Fruit fly (Drosophila melanogaster) whole organism, embryonic: ENCODE data around the gene CG8891.

Experiments used
- Aef1 ChIP-seq: fragments of 200-800 bp; sonication (Bioruptor generic); IDR thresholded peaks from 3 replicates; pipeline ENCODE4 v1.3.6; 2022; ENCODE audit warnings: missing biosample characterization, missing genetic modification characterization
- Atf-2 ChIP-seq: fragments of 200-800 bp; sonication (Bioruptor generic); optimal IDR thresholded peaks from 2 replicates; lab custom pipeline; 2016; ENCODE audit warnings: missing biosample characterization, missing genetic modification characterization
- CG12391 ChIP-seq: fragments of 200-800 bp; sonication (Bioruptor generic); optimal IDR thresholded peaks from 3 replicates; lab custom pipeline; 2018; ENCODE audit warnings: missing biosample characterization, mild to moderate bottlenecking, missing genetic modification characterization, moderate library complexity
- CG12942 ChIP-seq: fragments of 200-800 bp; sonication (Bioruptor generic); optimal IDR thresholded peaks from 3 replicates; lab custom pipeline; 2016; ENCODE audit warnings: missing biosample characterization, missing genetic modification characterization
- CG14965 ChIP-seq: fragments of 200-800 bp; sonication (Bioruptor generic); optimal IDR thresholded peaks from 2 replicates; lab custom pipeline; 2016; ENCODE audit warnings: missing biosample characterization, missing genetic modification characterization, borderline replicate concordance
- CG1529 ChIP-seq: fragments of 200-800 bp; sonication (Bioruptor generic); optimal IDR thresholded peaks from 3 replicates; lab custom pipeline; 2018; ENCODE audit warnings: missing biosample characterization, missing genetic modification characterization
- CG16815 ChIP-seq: fragments of 200-800 bp; sonication (Bioruptor generic); optimal IDR thresholded peaks from 3 replicates; lab custom pipeline; 2017; ENCODE audit warnings: missing biosample characterization, mild to moderate bottlenecking, missing genetic modification characterization
- CG17359 ChIP-seq: fragments of 200-800 bp; sonication (Bioruptor generic); optimal IDR thresholded peaks from 3 replicates; lab custom pipeline; 2018; ENCODE audit warnings: missing biosample characterization, mild to moderate bottlenecking, missing genetic modification characterization, moderate library complexity
- CG17802 ChIP-seq: fragments of 200-800 bp; sonication (Bioruptor generic); optimal IDR thresholded peaks from 2 replicates; lab custom pipeline; 2018; ENCODE audit warnings: missing biosample characterization, mild to moderate bottlenecking, missing genetic modification characterization, moderate library complexity
- CG30403 ChIP-seq: fragments of 200-800 bp; sonication (Bioruptor generic); optimal IDR thresholded peaks from 3 replicates; lab custom pipeline; 2016; ENCODE audit warnings: missing biosample characterization, missing genetic modification characterization
- CG3065 ChIP-seq: fragments of 200-800 bp; sonication (Bioruptor generic); optimal IDR thresholded peaks from 2 replicates; lab custom pipeline; 2016; ENCODE audit warnings: missing biosample characterization, missing genetic modification characterization
- CG3726 ChIP-seq: fragments of 200-800 bp; sonication (Bioruptor generic); IDR thresholded peaks from 3 replicates; pipeline ENCODE4, ENCODE4 v1.3.6; 2022; ENCODE audit warnings: missing biosample characterization, missing genetic modification characterization
- CG43689 ChIP-seq: fragments of 200-800 bp; sonication (Bioruptor generic); IDR thresholded peaks from 2 replicates; pipeline ENCODE4 v1.3.6; 2022; ENCODE audit warnings: missing biosample characterization, missing genetic modification characterization
- CG4730 ChIP-seq: fragments of 200-800 bp; sonication (Bioruptor generic); IDR thresholded peaks from 2 replicates; pipeline ENCODE4 v1.3.6; 2022; ENCODE audit warnings: missing biosample characterization, missing genetic modification characterization
- CG4820 ChIP-seq: fragments of 200-800 bp; sonication (Bioruptor generic); optimal IDR thresholded peaks from 3 replicates; lab custom pipeline; 2016; ENCODE audit warnings: missing biosample characterization, missing genetic modification characterization
- CG5245 ChIP-seq: fragments of 200-800 bp; sonication (Bioruptor generic); optimal IDR thresholded peaks from 3 replicates; lab custom pipeline; 2016; ENCODE audit warnings: missing biosample characterization, missing genetic modification characterization
- CG6683 ChIP-seq: fragments of 200-800 bp; sonication (Bioruptor generic); optimal IDR thresholded peaks from 2 replicates; lab custom pipeline; 2017; ENCODE audit warnings: missing biosample characterization, mild to moderate bottlenecking, missing genetic modification characterization, missing genetic modification reagents
- CG6813 ChIP-seq: fragments of 200-800 bp; sonication (Bioruptor generic); optimal IDR thresholded peaks from 2 replicates; lab custom pipeline; 2017; ENCODE audit warnings: missing biosample characterization, missing genetic modification characterization, mild to moderate bottlenecking, moderate library complexity, missing genetic modification reagents
- CG8281 ChIP-seq: fragments of 200-800 bp; sonication (Bioruptor generic); optimal IDR thresholded peaks from 2 replicates; lab custom pipeline; 2018; ENCODE audit warnings: missing biosample characterization, mild to moderate bottlenecking, missing genetic modification characterization, moderate library complexity
- CG8924 ChIP-seq: fragments of 200-800 bp; optimal IDR thresholded peaks from 3 replicates; lab custom pipeline; 2019; ENCODE audit warnings: missing biosample characterization, mild to moderate bottlenecking, missing genetic modification characterization, moderate library complexity
- CG9437 ChIP-seq: fragments of 200-800 bp; sonication (Bioruptor generic); optimal IDR thresholded peaks from 2 replicates; lab custom pipeline; 2018; ENCODE audit warnings: missing biosample characterization, mild to moderate bottlenecking, missing genetic modification characterization
- D19B ChIP-seq: fragments of 200-800 bp; sonication (Bioruptor generic); optimal IDR thresholded peaks from 2 replicates; lab custom pipeline; 2017; ENCODE audit warnings: missing biosample characterization, mild to moderate bottlenecking, missing genetic modification characterization
- Dbx ChIP-seq: fragments of 200-800 bp; sonication (Bioruptor generic); IDR thresholded peaks from 3 replicates; pipeline ENCODE4 v1.3.6; 2022; ENCODE audit warnings: missing biosample characterization, missing genetic modification characterization
- Deaf1 ChIP-seq: fragments of 200-800 bp; optimal IDR thresholded peaks from 3 replicates; lab custom pipeline; 2019; ENCODE audit warnings: missing biosample characterization, mild to moderate bottlenecking, missing genetic modification characterization, moderate library complexity
- Fer1 ChIP-seq: fragments of 200-800 bp; sonication (Bioruptor generic); optimal IDR thresholded peaks from 2 replicates; lab custom pipeline; 2017; ENCODE audit warnings: missing biosample characterization, mild to moderate bottlenecking, missing genetic modification characterization
- Gug ChIP-seq: fragments of 200-800 bp; sonication (Bioruptor generic); IDR thresholded peaks from 4 replicates; pipeline ENCODE4 v1.3.6; 2022; ENCODE audit warnings: missing biosample characterization, missing genetic modification characterization
- Hr51 ChIP-seq, 2 experiments: fragments of 200-800 bp; sonication (Bioruptor generic); optimal IDR thresholded peaks; 2 replicates in 1 of 2; 3 replicates in 1 of 2; lab custom pipeline; 2016 to 2018; ENCODE audit warnings: missing biosample characterization in 2 of 2, missing genetic modification characterization in 2 of 2, mild to moderate bottlenecking in 1 of 2, moderate library complexity in 1 of 2
- Hr78 ChIP-seq, 2 experiments: fragments of 200-800 bp in 1 of 2; fragments of >200 bp in 1 of 2; sonication (Bioruptor generic) in 1 of 2; optimal IDR thresholded peaks; 2 replicates each; lab custom pipeline; 2017 to 2019; ENCODE audit warnings: missing biosample characterization in 2 of 2, missing genetic modification characterization in 2 of 2, mild to moderate bottlenecking in 1 of 2, moderate library complexity in 1 of 2
- Mad ChIP-seq: fragments of 200-800 bp; sonication (Bioruptor generic); optimal IDR thresholded peaks from 2 replicates; lab custom pipeline; 2016; ENCODE audit warnings: missing biosample characterization, missing genetic modification characterization
- Max ChIP-seq: fragments of 200-800 bp; sonication (Bioruptor generic); optimal IDR thresholded peaks from 2 replicates; lab custom pipeline; 2016; ENCODE audit warnings: missing biosample characterization, mild to moderate bottlenecking, missing genetic modification characterization
- Mrtf ChIP-seq: fragments of 200-800 bp; sonication (Bioruptor generic); IDR thresholded peaks from 3 replicates; pipeline ENCODE4 v1.3.6; 2022; ENCODE audit warnings: missing biosample characterization, missing genetic modification characterization
- NK7.1 ChIP-seq: fragments of 200-800 bp; sonication (Bioruptor generic); optimal IDR thresholded peaks from 3 replicates; lab custom pipeline; 2016; ENCODE audit warnings: missing biosample characterization, missing genetic modification characterization
- Taf1 ChIP-seq: fragments of 200-800 bp; sonication (Bioruptor generic); IDR thresholded peaks from 2 replicates; pipeline ENCODE4 v1.3.6; 2022; ENCODE audit warnings: missing biosample characterization, missing genetic modification characterization
- al ChIP-seq: fragments of 200-800 bp; sonication (Bioruptor generic); IDR thresholded peaks from 2 replicates; pipeline ENCODE4 v1.3.6; 2022; ENCODE audit warnings: missing biosample characterization, missing genetic modification characterization
- cas ChIP-seq: fragments of 200-800 bp; sonication (Bioruptor generic); IDR thresholded peaks from 2 replicates; pipeline ENCODE4 v1.3.6; 2022; ENCODE audit warnings: missing biosample characterization, missing genetic modification characterization
- chm ChIP-seq: fragments of 200-800 bp; sonication (Bioruptor generic); IDR thresholded peaks from 2 replicates; pipeline ENCODE4 v1.3.6; 2022; ENCODE audit warnings: missing biosample characterization, missing genetic modification characterization
- ci ChIP-seq: fragments of 200-800 bp; sonication (Bioruptor generic); IDR thresholded peaks from 3 replicates; pipeline ENCODE4 v1.3.6; 2022; ENCODE audit warnings: missing biosample characterization, missing genetic modification characterization
- dan ChIP-seq: fragments of 200-800 bp; sonication (Bioruptor generic); IDR thresholded peaks from 2 replicates; pipeline ENCODE4 v1.3.6; 2022; ENCODE audit warnings: missing biosample characterization, missing genetic modification characterization
- ewg ChIP-seq: fragments of 200-800 bp; sonication (Bioruptor generic); optimal IDR thresholded peaks from 3 replicates; lab custom pipeline; 2017; ENCODE audit warnings: mild to moderate bottlenecking, missing biosample characterization, missing genetic modification reagents, missing genetic modification characterization
- fd3F ChIP-seq: fragments of 200-800 bp; sonication (Bioruptor generic); optimal IDR thresholded peaks from 2 replicates; lab custom pipeline; 2018; ENCODE audit warnings: missing biosample characterization, mild to moderate bottlenecking, missing genetic modification characterization, moderate library complexity
- fd96Cb ChIP-seq: fragments of 200-800 bp; sonication (Bioruptor generic); optimal IDR thresholded peaks from 2 replicates; lab custom pipeline; 2018; ENCODE audit warnings: missing biosample characterization, mild to moderate bottlenecking, missing genetic modification characterization, moderate library complexity
- inv ChIP-seq: fragments of 200-800 bp; sonication (Bioruptor generic); IDR thresholded peaks from 2 replicates; pipeline ENCODE4 v1.3.6; 2022; ENCODE audit warnings: missing biosample characterization, missing genetic modification characterization; ENCODE audit not compliant: partially characterized antibody
- kah ChIP-seq: fragments of 200-800 bp; sonication (Bioruptor generic); optimal IDR thresholded peaks from 2 replicates; lab custom pipeline; 2018; ENCODE audit warnings: missing biosample characterization, mild to moderate bottlenecking, missing genetic modification characterization
- ken ChIP-seq: fragments of 200-800 bp; sonication (Bioruptor generic); IDR thresholded peaks from 3 replicates; pipeline ENCODE4 v1.3.6; 2022; ENCODE audit warnings: missing biosample characterization, missing genetic modification characterization
- luna ChIP-seq: fragments of 200-800 bp; sonication (Bioruptor generic); optimal IDR thresholded peaks from 2 replicates; lab custom pipeline; 2016; ENCODE audit warnings: missing biosample characterization, missing genetic modification characterization
- mld ChIP-seq: fragments of 200-800 bp; sonication (Bioruptor generic); IDR thresholded peaks from 3 replicates; pipeline ENCODE4 v1.3.6; 2022; ENCODE audit warnings: missing biosample characterization, missing genetic modification characterization; ENCODE audit not compliant: partially characterized antibody
- pnt ChIP-seq: fragments of 200-800 bp; sonication (Bioruptor generic); optimal IDR thresholded peaks from 3 replicates; lab custom pipeline; 2016; ENCODE audit warnings: missing biosample characterization, missing genetic modification characterization
- rib ChIP-seq: fragments of 200-800 bp; sonication (Bioruptor generic); IDR thresholded peaks from 2 replicates; pipeline ENCODE4 v1.3.6; 2022; ENCODE audit warnings: missing biosample characterization, missing genetic modification characterization
- shn ChIP-seq: fragments of 200-800 bp; sonication (Bioruptor generic); optimal IDR thresholded peaks from 3 replicates; lab custom pipeline; 2016; ENCODE audit warnings: missing biosample characterization, missing genetic modification characterization
- slp2 ChIP-seq: fragments of 200-800 bp; sonication (Bioruptor generic); optimal IDR thresholded peaks from 2 replicates; lab custom pipeline; 2016; ENCODE audit warnings: missing biosample characterization, missing genetic modification characterization
- wdn ChIP-seq: fragments of 200-800 bp; sonication (Bioruptor generic); IDR thresholded peaks from 2 replicates; pipeline ENCODE4 v1.3.6; 2022; ENCODE audit warnings: missing biosample characterization, missing genetic modification characterization

Gene CG8891

dm6 chr2L:5010784-5011260 is 31.6 kb upstream of the CG8891 start, which contains the start of the genes CG31917, Tfb5 and SelT (continued):
- TF ChIP-seq CG43689 (GFP tag; lab: Robert Waterston, UW) (no peak), Deaf1 (tag; lab: Kevin White, UChicago) (no peak), CG8281 (tag; lab: Kevin White, UChicago) (no peak), al (no peak), CG8924 (tag; lab: Kevin White, UChicago) (peak; percentile 62), ci (GFP tag; lab: Robert Waterston, UW) (no peak), Aef1 (GFP tag; lab: Robert Waterston, UW) (peak; percentile 22; the same call in 1 of the 3 replicates), CG3065 (GFP tag; lab: Kevin White, UChicago) (no peak), CG12391 (tag; lab: Kevin White, UChicago) (peak; percentile 82), CG17359 (no peak), luna (GFP tag; lab: Kevin White, UChicago) (no peak), Dbx (GFP tag; lab: Robert Waterston, UW) (0 out of 3 replicates have a peak, but pooled peaks have one; percentile 11), CG4730 (GFP tag; lab: Robert Waterston, UW) (no peak), mld (GFP tag; lab: Robert Waterston, UW) (no peak), Hr78 (GFP tag; optimal IDR thresholded peaks at IDR 0.05; lab: Kevin White, UChicago) (peak in 1 of 2 experiments; percentile 18), D19B (GFP tag; lab: Kevin White, UChicago) (no peak), ken (no peak), dan (GFP tag; lab: Robert Waterston, UW) (no peak), fd3F (GFP tag; lab: Kevin White, UChicago) (peak; percentile 54), wdn (GFP tag; lab: Robert Waterston, UW) (peak; percentile 31; the same call in 1 of the 2 replicates), slp2 (no peak), CG4820 (peak; percentile 24), CG1529 (GFP tag; lab: Kevin White, UChicago) (no peak), chm (no peak), fd96Cb (tag; lab: Kevin White, UChicago) (peak; percentile 15), Max (GFP tag; lab: Kevin White, UChicago) (peak; percentile 59), Mrtf (GFP tag; lab: Robert Waterston, UW) (no peak), Gug (GFP tag; lab: Robert Waterston, UW) (no peak), CG17802 (tag; lab: Kevin White, UChicago) (peak; percentile 36), shn (GFP tag; lab: Kevin White, UChicago) (peak; percentile 49), kah (GFP tag; lab: Kevin White, UChicago) (no peak), CG12942 (peak; percentile 59), rib (GFP tag; lab: Robert Waterston, UW) (no peak), Mad (GFP tag; lab: Kevin White, UChicago) (peak; percentile 40), CG30403 (GFP tag; lab: Kevin White, UChicago) (peak; percentile 77), CG14965 (GFP tag; lab: Kevin White, UChicago) (no peak), Hr51 (GFP tag; optimal IDR thresholded peaks at IDR 0.05; lab: Kevin White, UChicago) (peak; percentile 57 to 65), inv (GFP tag; lab: Robert Waterston, UW) (peak; percentile 71), CG9437 (no peak), NK7.1 (GFP tag; lab: Kevin White, UChicago) (no peak), Fer1 (GFP tag; lab: Kevin White, UChicago) (no peak), CG3726 (GFP tag; lab: Robert Waterston, UW) (no peak), pnt (GFP tag; lab: Kevin White, UChicago) (no peak), Taf1 (GFP tag; lab: Robert Waterston, UW) (0 out of 2 replicates have a peak, but pooled peaks have one; percentile 21), CG6813 (GFP tag; lab: Kevin White, UChicago) (no peak), CG5245 (GFP tag; lab: Kevin White, UChicago) (no peak), cas (GFP tag; lab: Robert Waterston, UW) (no peak), Atf-2 (peak; percentile 30), CG6683 (GFP tag; lab: Kevin White, UChicago) (no peak), CG16815 (no peak), ewg (GFP tag; lab: Kevin White, UChicago) (peak; percentile 36)
